Worm (Caenorhabditis elegans) whole organism, mixed stage, embryonic: ENCODE data around the gene cmk-1.
A peak's percentile ranks its signal among the peaks of the same experiment; 100 is the strongest.

ENCODE experiments used
- M03D4.4 ChIP-seq: sonication (generic microtip); optimal IDR thresholded peaks from 2 replicates; lab custom pipeline; 2017; ENCODE audit warnings: mild to moderate bottlenecking, missing genetic modification characterization, missing compliant biosample characterization
- bed-3 ChIP-seq: fragments of 200-800 bp; sonication (Bioruptor generic); optimal IDR thresholded peaks from 3 replicates; lab custom pipeline; 2018; ENCODE audit warnings: mild to moderate bottlenecking, missing genetic modification characterization, moderate library complexity, missing compliant biosample characterization
- blmp-1 ChIP-seq: fragments of 150-350 bp; optimal IDR thresholded peaks from 2 replicates; lab custom pipeline; 2014; ENCODE audit warnings: missing biosample characterization, missing genetic modification characterization
- ceh-39 ChIP-seq: fragments of 150-350 bp; optimal IDR thresholded peaks from 2 replicates; lab custom pipeline; 2014; ENCODE audit warnings: missing biosample characterization, missing genetic modification characterization
- ceh-43 ChIP-seq: fragments of 200-800 bp; sonication (Bioruptor generic); optimal IDR thresholded peaks from 2 replicates; lab custom pipeline; 2018; ENCODE audit warnings: mild to moderate bottlenecking, missing genetic modification characterization, moderate library complexity, missing compliant biosample characterization
- ceh-83 ChIP-seq: fragments of 200-800 bp; sonication (Bioruptor generic); optimal IDR thresholded peaks from 2 replicates; lab custom pipeline; 2018; ENCODE audit warnings: mild to moderate bottlenecking, missing genetic modification characterization, missing compliant biosample characterization
- ces-1 ChIP-seq: fragments of 150-350 bp; optimal IDR thresholded peaks from 2 replicates; lab custom pipeline; 2014; ENCODE audit warnings: missing biosample characterization, missing genetic modification reagents, missing genetic modification characterization
- cnd-1 ChIP-seq: fragments of 200-800 bp; sonication (Bioruptor generic); optimal IDR thresholded peaks from 2 replicates; lab custom pipeline; 2018; ENCODE audit warnings: mild to moderate bottlenecking, missing genetic modification characterization, missing compliant biosample characterization
- drap-1 ChIP-seq: fragments of 200-800 bp; sonication (Bioruptor generic); optimal IDR thresholded peaks from 3 replicates; lab custom pipeline; 2018; ENCODE audit warnings: mild to moderate bottlenecking, missing genetic modification characterization, missing compliant biosample characterization
- elt-1 ChIP-seq: sonication (generic microtip); optimal IDR thresholded peaks from 2 replicates; lab custom pipeline; 2017; ENCODE audit warnings: missing genetic modification characterization, mild to moderate bottlenecking, missing compliant biosample characterization, antibody characterized with exemption, moderate library complexity, borderline replicate concordance; ENCODE audit not compliant: insufficient read depth
- elt-3 ChIP-seq: fragments of 150-350 bp; optimal IDR thresholded peaks from 2 replicates; lab custom pipeline; 2014; ENCODE audit warnings: missing biosample characterization, missing genetic modification characterization
- flh-1 ChIP-seq: fragments of 200-800 bp; sonication (Bioruptor generic); optimal IDR thresholded peaks from 2 replicates; lab custom pipeline; 2018; ENCODE audit warnings: mild to moderate bottlenecking, missing genetic modification characterization, moderate library complexity, missing compliant biosample characterization
- ham-2 ChIP-seq: fragments of 200-800 bp; sonication (Bioruptor generic); optimal IDR thresholded peaks from 2 replicates; lab custom pipeline; 2018; ENCODE audit warnings: mild to moderate bottlenecking, missing genetic modification characterization, missing compliant biosample characterization
- hlh-1 ChIP-seq: fragments of 150-350 bp; optimal IDR thresholded peaks from 2 replicates; lab custom pipeline; 2014; ENCODE audit warnings: missing biosample characterization, missing genetic modification reagents, missing genetic modification characterization
- lin-13 ChIP-seq: fragments of 150-350 bp; optimal IDR thresholded peaks from 2 replicates; lab custom pipeline; 2014; ENCODE audit warnings: missing biosample characterization, missing genetic modification characterization
- lin-32 ChIP-seq: fragments of 200-800 bp; sonication (Bioruptor generic); optimal IDR thresholded peaks from 2 replicates; lab custom pipeline; 2018; ENCODE audit warnings: mild to moderate bottlenecking, missing genetic modification characterization, missing compliant biosample characterization
- lsy-2 ChIP-seq: fragments of 150-350 bp; optimal IDR thresholded peaks from 2 replicates; lab custom pipeline; 2014; ENCODE audit warnings: missing biosample characterization, missing genetic modification characterization
- mab-5 ChIP-seq: fragments of 150-350 bp; optimal IDR thresholded peaks from 2 replicates; lab custom pipeline; 2014; ENCODE audit warnings: missing biosample characterization, missing genetic modification characterization
- mep-1 ChIP-seq: fragments of 150-350 bp; optimal IDR thresholded peaks from 2 replicates; lab custom pipeline; 2017; ENCODE audit warnings: missing biosample characterization, missing genetic modification reagents, missing genetic modification characterization, inconsistent platforms
- mls-2 ChIP-seq: sonication (generic microtip); optimal IDR thresholded peaks from 2 replicates; lab custom pipeline; 2016; ENCODE audit warnings: mild to moderate bottlenecking, missing genetic modification characterization, moderate library complexity, missing compliant biosample characterization
- nhr-12 ChIP-seq: fragments of 150-350 bp; optimal IDR thresholded peaks from 2 replicates; lab custom pipeline; 2014; ENCODE audit warnings: missing biosample characterization, missing genetic modification characterization
- nhr-2 ChIP-seq: fragments of 150-350 bp; optimal IDR thresholded peaks from 2 replicates; lab custom pipeline; 2014; ENCODE audit warnings: missing biosample characterization, missing genetic modification characterization
- nhr-237 ChIP-seq: fragments of 150-350 bp; optimal IDR thresholded peaks from 2 replicates; lab custom pipeline; 2014; ENCODE audit warnings: missing biosample characterization, missing genetic modification characterization
- nhr-76 ChIP-seq: sonication (generic microtip); optimal IDR thresholded peaks from 2 replicates; lab custom pipeline; 2017; ENCODE audit warnings: missing biosample characterization, missing genetic modification characterization
- sem-2 ChIP-seq: fragments of 200-800 bp; sonication (Bioruptor generic); optimal IDR thresholded peaks from 2 replicates; lab custom pipeline; 2018; ENCODE audit warnings: mild to moderate bottlenecking, missing genetic modification characterization, missing compliant biosample characterization
- snpc-4 ChIP-seq: fragments of 150-350 bp; optimal IDR thresholded peaks from 2 replicates; lab custom pipeline; 2014; ENCODE audit warnings: missing biosample characterization, missing genetic modification characterization
- sptf-1 ChIP-seq: sonication (generic microtip); optimal IDR thresholded peaks from 2 replicates; lab custom pipeline; 2017; ENCODE audit warnings: mild to moderate bottlenecking, missing genetic modification characterization, moderate library complexity, missing compliant biosample characterization
- tbx-8 ChIP-seq: fragments of 200-800 bp; sonication (Bioruptor generic); optimal IDR thresholded peaks from 2 replicates; lab custom pipeline; 2018; ENCODE audit warnings: mild to moderate bottlenecking, missing genetic modification characterization, moderate library complexity, missing compliant biosample characterization
- unc-120 ChIP-seq: sonication (generic microtip); optimal IDR thresholded peaks from 2 replicates; lab custom pipeline; 2017; ENCODE audit warnings: missing genetic modification characterization, missing compliant biosample characterization; ENCODE audit not compliant: poor library complexity, severe bottlenecking
- unc-39 ChIP-seq: fragments of 150-350 bp; optimal IDR thresholded peaks from 2 replicates; lab custom pipeline; 2014; ENCODE audit warnings: missing biosample characterization, missing genetic modification characterization
- unc-62 ChIP-seq: fragments of 150-350 bp; optimal IDR thresholded peaks from 2 replicates; lab custom pipeline; 2014; ENCODE audit warnings: missing biosample characterization, missing genetic modification reagents, missing genetic modification characterization
- zip-8 ChIP-seq: fragments of 150-350 bp; optimal IDR thresholded peaks from 2 replicates; lab custom pipeline; 2014; ENCODE audit warnings: missing biosample characterization, missing genetic modification characterization
- ztf-11 ChIP-seq: fragments of 150-350 bp; optimal IDR thresholded peaks from 2 replicates; lab custom pipeline; 2014; ENCODE audit warnings: missing biosample characterization, missing genetic modification characterization

Gene cmk-1

DNA sequence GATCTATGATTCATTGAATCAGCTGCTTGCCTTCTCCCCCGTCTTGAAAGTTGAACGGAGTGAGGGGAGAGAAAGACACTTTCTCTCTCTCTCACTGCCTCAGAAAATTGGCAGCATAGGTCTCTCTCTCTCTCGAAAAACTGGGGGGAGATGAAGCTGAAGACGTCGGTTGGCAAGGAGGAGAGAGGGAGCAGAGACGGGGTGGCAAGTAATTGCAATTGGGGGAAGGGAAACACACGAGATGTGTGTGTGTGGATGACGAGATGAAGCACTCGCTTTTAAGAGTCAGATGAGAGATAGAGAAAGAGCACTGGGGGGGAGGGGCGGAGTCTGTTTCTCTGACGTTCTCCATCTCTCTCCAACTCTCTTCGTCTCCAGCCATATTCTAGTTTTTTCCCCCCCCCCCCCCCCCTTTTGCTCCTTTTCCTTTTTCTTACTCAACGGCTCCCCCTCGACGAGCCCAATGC is at the start of gene cmk-1:
Gene cmk-1, plus strand, starts transcription at position 417 of the 467 bp plus-strand sequence.
- TF ChIP-seq bed-3: no peak
- TF ChIP-seq unc-62 (GFP tag; lab: Kevin White, UChicago): peak; percentile 82
- peak; percentile 85 for TF ChIP-seq unc-120 (tag; lab: Kevin White, UChicago)
- TF ChIP-seq ces-1: peak; percentile 94
- TF ChIP-seq M03D4.4: peak; percentile 28
- TF ChIP-seq nhr-237: no peak
- TF ChIP-seq sptf-1: peak; percentile 3
- TF ChIP-seq zip-8 (tag; lab: Kevin White, UChicago): no peak
- no peak for TF ChIP-seq lin-32
- TF ChIP-seq hlh-1 (tag; lab: Kevin White, UChicago): peak; percentile 65
- no peak for TF ChIP-seq mab-5
- no peak for TF ChIP-seq snpc-4 (tag; lab: Kevin White, UChicago)
- peak; percentile 52 for TF ChIP-seq mep-1 (tag; lab: Kevin White, UChicago)
- TF ChIP-seq nhr-2 (tag; lab: Kevin White, UChicago): no peak
- TF ChIP-seq ceh-43 (GFP tag; lab: Kevin White, UChicago): no peak
- no peak for TF ChIP-seq ceh-39
- no peak for TF ChIP-seq ceh-83 (GFP tag; lab: Kevin White, UChicago)
- TF ChIP-seq drap-1 (GFP tag; lab: Kevin White, UChicago): peak; percentile 64
- peak; percentile 67 for TF ChIP-seq mls-2 (tag; lab: Kevin White, UChicago)

ce11 chrIV:1781559-1781958 is 42.7 kb upstream of the cmk-1 start, which contains the start of gene frpr-19:
Gene frpr-19 (minus strand): TSS chrIV:1781659.
- TF ChIP-seq elt-3 (tag; lab: Kevin White, UChicago): no peak
- TF ChIP-seq mls-2 (tag; lab: Kevin White, UChicago): no peak
- no peak for TF ChIP-seq unc-39 (tag; lab: Kevin White, UChicago)
- no peak for TF ChIP-seq nhr-237
- no peak for TF ChIP-seq lsy-2 (tag; lab: Kevin White, UChicago)
- TF ChIP-seq ham-2 (GFP tag; lab: Kevin White, UChicago): no peak
- no peak for TF ChIP-seq bed-3
- no peak for TF ChIP-seq nhr-76 (tag; lab: Kevin White, UChicago)
- no peak for TF ChIP-seq unc-62 (GFP tag; lab: Kevin White, UChicago)
- TF ChIP-seq nhr-2 (tag; lab: Kevin White, UChicago): no peak
- no peak for TF ChIP-seq tbx-8 (GFP tag; lab: Kevin White, UChicago)
- no peak for TF ChIP-seq snpc-4 (tag; lab: Kevin White, UChicago)
- TF ChIP-seq ces-1: no peak
- TF ChIP-seq ceh-83 (GFP tag; lab: Kevin White, UChicago): no peak
- TF ChIP-seq mep-1 (tag; lab: Kevin White, UChicago): no peak
- no peak for TF ChIP-seq elt-1
- TF ChIP-seq cnd-1 (tag; lab: Kevin White, UChicago): no peak
- no peak for TF ChIP-seq flh-1

- TF ChIP-seq nhr-237 (no peak), ztf-11 (no peak), ham-2 (GFP tag; lab: Kevin White, UChicago) (no peak), hlh-1 (tag; lab: Kevin White, UChicago) (no peak), cnd-1 (tag; lab: Kevin White, UChicago) (no peak), sem-2 (no peak), unc-62 (GFP tag; lab: Kevin White, UChicago) (no peak), ceh-43 (GFP tag; lab: Kevin White, UChicago) (no peak)
Measured at ce11 chrIV:1785156-1785555, 39.1 kb upstream of the cmk-1 start.

ce11 chrIV:1790677-1791076 is 33.6 kb upstream of the cmk-1 start:
- TF ChIP-seq bed-3 (no peak), flh-1 (no peak), blmp-1 (tag; lab: Kevin White, UChicago) (no peak), lsy-2 (tag; lab: Kevin White, UChicago) (no peak), ceh-83 (GFP tag; lab: Kevin White, UChicago) (no peak), lin-32 (no peak), mls-2 (tag; lab: Kevin White, UChicago) (no peak), drap-1 (GFP tag; lab: Kevin White, UChicago) (no peak), sem-2 (no peak), cnd-1 (tag; lab: Kevin White, UChicago) (no peak), nhr-12 (tag; lab: Kevin White, UChicago) (no peak), mab-5 (no peak), lin-13 (tag; lab: Kevin White, UChicago) (no peak), elt-1 (no peak), snpc-4 (tag; lab: Kevin White, UChicago) (no peak), sptf-1 (no peak)
